Worm (Caenorhabditis elegans) whole organism, young adult: ENCODE measurements around the gene M04G7.2.

ENCODE experiments used
- ZK185.1 ChIP-seq: sonication (generic microtip); optimal IDR thresholded peaks from 2 replicates; lab custom pipeline; 2016; ENCODE audit warnings: mild to moderate bottlenecking, missing genetic modification characterization, missing compliant biosample characterization; ENCODE audit not compliant: poor library complexity, severe bottlenecking
- akir-1 ChIP-seq: fragments of 200-800 bp; sonication (Bioruptor generic); optimal IDR thresholded peaks from 2 replicates; lab custom pipeline; 2018; ENCODE audit warnings: mild to moderate bottlenecking, missing genetic modification characterization, moderate library complexity, missing compliant biosample characterization
- attf-6 ChIP-seq: fragments of 200-800 bp; sonication (Bioruptor generic); IDR thresholded peaks from 2 replicates; pipeline ENCODE4 v1.3.6; 2022; ENCODE audit warnings: missing genetic modification reagents, missing genetic modification characterization, missing compliant biosample characterization
- bed-2 ChIP-seq: fragments of 200-800 bp; sonication (Bioruptor generic); IDR thresholded peaks from 2 replicates; pipeline ENCODE4 v1.3.6; 2022; ENCODE audit warnings: missing genetic modification reagents, missing genetic modification characterization, missing compliant biosample characterization
- ceh-40 ChIP-seq: fragments of 200-800 bp; sonication (Bioruptor generic); IDR thresholded peaks from 2 replicates; pipeline ENCODE4 v1.3.6; 2022; ENCODE audit warnings: missing genetic modification characterization, missing compliant biosample characterization
- rpc-1 ChIP-seq, 2 experiments: fragments of 150-350 bp in 1 of 2; sonication (generic microtip) in 1 of 2; optimal IDR thresholded peaks; 2 replicates each; lab custom pipeline; 2014 to 2018; ENCODE audit warnings: missing biosample characterization in 1 of 2, missing genetic modification characterization in 1 of 2, missing genetic modification reagents in 1 of 2, missing genotype in 1 of 2
- sea-2 ChIP-seq: fragments of 200-800 bp; sonication (Bioruptor generic); IDR thresholded peaks from 2 replicates; pipeline ENCODE4 v1.3.6; 2022; ENCODE audit warnings: missing genetic modification characterization, missing compliant biosample characterization
- sptf-2 ChIP-seq: fragments of 200-800 bp; sonication (Bioruptor generic); optimal IDR thresholded peaks from 2 replicates; lab custom pipeline; 2018; ENCODE audit warnings: mild to moderate bottlenecking, missing genetic modification characterization, missing compliant biosample characterization
- zfh-2 ChIP-seq: fragments of 200-800 bp; sonication (Bioruptor generic); conservative IDR thresholded peaks from 2 replicates; pipeline ENCODE4 v1.3.6; 2022; ENCODE audit warnings: missing genetic modification reagents, missing genetic modification characterization, missing compliant biosample characterization

ce11 chrIV:443622-444021 lies 17.2 kb downstream of the M04G7.2 start, which contains the start of gene mrpl-55:
- no peak for TF ChIP-seq bed-2 (GFP tag; lab: Robert Waterston, UW)
- no peak for TF ChIP-seq ceh-40 (GFP tag; lab: Robert Waterston, UW)
- TF ChIP-seq rpc-1 (optimal IDR thresholded peaks at IDR 0.05; lab: Kevin White, UChicago) = no peak
- no peak for TF ChIP-seq rpc-1 (tag; optimal IDR thresholded peaks at IDR 0.05; lab: Kevin White, UChicago)
- TF ChIP-seq ZK185.1 (tag; lab: Kevin White, UChicago) = peak; percentile 55
- no peak for TF ChIP-seq zfh-2 (GFP tag; lab: Robert Waterston, UW)
- no peak for TF ChIP-seq sptf-2 (GFP tag; lab: Kevin White, UChicago)
- TF ChIP-seq attf-6 (GFP tag; lab: Robert Waterston, UW) = no peak
- no peak for TF ChIP-seq akir-1 (GFP tag; lab: Kevin White, UChicago)
- no peak for TF ChIP-seq sea-2 (GFP tag; lab: Robert Waterston, UW)
